Fruit fly (Drosophila melanogaster): ENCODE data around the gene spdi.

The spdi gene

dm6 chrX:655492-656379 is 35.7 kb upstream of the spdi start, which contains the start of the genes Hmt4-20 and SkpA (continued):
- peak; percentile 5 for TF ChIP-seq CG15601 (tag; optimal IDR thresholded peaks at IDR 0.05)
- TF ChIP-seq Stat92E (GFP tag; optimal IDR thresholded peaks at IDR 0.05) = no peak
- 0 out of 3 replicates have a peak, but pooled peaks have one; percentile 16 for TF ChIP-seq ken (GFP tag; IDR thresholded peaks at IDR 0.05)
- TF ChIP-seq Hr78 (GFP tag; optimal IDR thresholded peaks at IDR 0.05) = no peak
- peak; percentile 37 for TF ChIP-seq CG13624 (GFP tag; optimal IDR thresholded peaks at IDR 0.05)
- TF ChIP-seq CG7963 (GFP tag; IDR thresholded peaks at IDR 0.05; ENCODE audit: partially characterized antibody) = peak; percentile 88
- no peak for TF ChIP-seq CG15011 (GFP tag; optimal IDR thresholded peaks at IDR 0.05)
- no peak for TF ChIP-seq CG10959 (GFP tag; IDR thresholded peaks at IDR 0.05)
- TF ChIP-seq Sin3A (optimal IDR thresholded peaks at IDR 0.05) = peak; percentile 100
- TF ChIP-seq slou (GFP tag; optimal IDR thresholded peaks at IDR 0.05) = no peak
- peak; percentile 3 for TF ChIP-seq yki (optimal IDR thresholded peaks at IDR 0.05)
- no peak for TF ChIP-seq ab (GFP tag; optimal IDR thresholded peaks at IDR 0.05)
- TF ChIP-seq ranshi (GFP tag; IDR thresholded peaks at IDR 0.05) = no peak
- TF ChIP-seq CG10274 (GFP tag; optimal IDR thresholded peaks at IDR 0.05) = no peak
- TF ChIP-seq Sry-β (GFP tag; optimal IDR thresholded peaks at IDR 0.05) = peak; percentile 50
- peak; percentile 94 for TF ChIP-seq Ets65A (GFP tag)
- TF ChIP-seq CG2129 (GFP tag; IDR thresholded peaks at IDR 0.05; ENCODE audit: partially characterized antibody) = peak; percentile 90
- TF ChIP-seq dpn (GFP tag; optimal IDR thresholded peaks at IDR 0.05) = no peak
- TF ChIP-seq pnt (GFP tag; optimal IDR thresholded peaks at IDR 0.05) = no peak
- TF ChIP-seq Gug (GFP tag; IDR thresholded peaks at IDR 0.05) = peak; percentile 15; the same call in 1 of the 4 replicates
- TF ChIP-seq zen2 (GFP tag; IDR thresholded peaks at IDR 0.05; ENCODE audit: partially characterized antibody) = peak; percentile 76; the same call in 1 of the 3 replicates
- TF ChIP-seq ems (GFP tag; optimal IDR thresholded peaks at IDR 0.05) = no peak
- no peak for TF ChIP-seq Eip74EF (GFP tag; optimal IDR thresholded peaks at IDR 0.05)
- TF ChIP-seq Side (GFP tag; optimal IDR thresholded peaks at IDR 0.05) = no peak
- TF ChIP-seq E2f2 (GFP tag; IDR thresholded peaks at IDR 0.05) = peak; percentile 55
- peak; percentile 61 for TF ChIP-seq nmo (GFP tag; optimal IDR thresholded peaks at IDR 0.05)
- TF ChIP-seq CG4854 (GFP tag; optimal IDR thresholded peaks at IDR 0.05) = no peak

- TF ChIP-seq Mad (GFP tag; optimal IDR thresholded peaks at IDR 0.05) = peak; percentile 91
- peak; percentile 89 for TF ChIP-seq sug (tag; optimal IDR thresholded peaks at IDR 0.05)
- no peak for TF ChIP-seq tio (GFP tag; optimal IDR thresholded peaks at IDR 0.05)
- TF ChIP-seq pita (GFP tag; optimal IDR thresholded peaks at IDR 0.05) = no peak
- peak; percentile 94 for TF ChIP-seq nerfin-1 (tag; optimal IDR thresholded peaks at IDR 0.05)
- peak; percentile 96 for TF ChIP-seq NfI (GFP tag; optimal IDR thresholded peaks at IDR 0.05)
- peak; percentile 80 for TF ChIP-seq NC2α (GFP tag; optimal IDR thresholded peaks at IDR 0.05)
- TF ChIP-seq pnt (GFP tag; optimal IDR thresholded peaks at IDR 0.05) = peak; percentile 92
- TF ChIP-seq tll (GFP tag; optimal IDR thresholded peaks at IDR 0.05) = no peak
- peak; percentile 93 for TF ChIP-seq Blimp-1 (GFP tag; optimal IDR thresholded peaks at IDR 0.05)
- peak; percentile 84 for TF ChIP-seq CkIIα-i1 (GFP tag; IDR thresholded peaks at IDR 0.05)
- peak; percentile 85 for TF ChIP-seq ssp (GFP tag; IDR thresholded peaks at IDR 0.05)
- peak; percentile 92 for TF ChIP-seq CG7556 (GFP tag; optimal IDR thresholded peaks at IDR 0.05)
- TF ChIP-seq caup (GFP tag; optimal IDR thresholded peaks at IDR 0.05; ENCODE audit: severe bottlenecking) = peak; percentile 97
- peak in 1 of 2 experiments; percentile 89 for TF ChIP-seq Eip74EF (GFP tag; optimal IDR thresholded peaks at IDR 0.05)
- peak; percentile 69 for TF ChIP-seq CG14965 (GFP tag; optimal IDR thresholded peaks at IDR 0.05; ENCODE audit: borderline replicate concordance)
- TF ChIP-seq CG17361 (GFP tag; IDR thresholded peaks at IDR 0.05) = peak; percentile 90
- TF ChIP-seq luna (GFP tag; optimal IDR thresholded peaks at IDR 0.05) = peak; percentile 79
- peak; percentile 96 for TF ChIP-seq CG10366 (GFP tag; IDR thresholded peaks at IDR 0.05)
- TF ChIP-seq Nf-YB (GFP tag; optimal IDR thresholded peaks at IDR 0.05) = peak; percentile 74
- peak; percentile 96 for TF ChIP-seq phol (tag; optimal IDR thresholded peaks at IDR 0.05)
- peak; percentile 93 for TF ChIP-seq Atf3 (GFP tag; optimal IDR thresholded peaks at IDR 0.05)
- TF ChIP-seq Dek (tag; optimal IDR thresholded peaks at IDR 0.05) = peak; percentile 94
- TF ChIP-seq Gug (GFP tag; IDR thresholded peaks at IDR 0.05) = peak; percentile 95
Measured at dm6 chrX:654949-655348, 35.0 kb upstream of the spdi start.
